Fruit fly (Drosophila melanogaster) whole organism, adult: ENCODE data around the gene Obp22a.

ENCODE experiments used
- CG11617 ChIP-seq: fragments of 200-800 bp; sonication (Bioruptor generic); optimal IDR thresholded peaks from 2 replicates; lab custom pipeline; 2017; ENCODE audit warnings: mild to moderate bottlenecking, missing biosample characterization, missing genetic modification reagents, missing genetic modification characterization
- CG12768 ChIP-seq: fragments of 200-800 bp; sonication (Bioruptor generic); optimal IDR thresholded peaks from 2 replicates; lab custom pipeline; 2017; ENCODE audit warnings: missing biosample characterization, missing genetic modification characterization, mild to moderate bottlenecking, moderate library complexity, missing genetic modification reagents
- CG14711 ChIP-seq: fragments of 200-800 bp; sonication (Bioruptor generic); optimal IDR thresholded peaks from 2 replicates; lab custom pipeline; 2018; ENCODE audit warnings: missing biosample characterization, mild to moderate bottlenecking, missing genetic modification characterization, moderate library complexity
- CG1620 ChIP-seq: fragments of 200-800 bp; sonication (Bioruptor generic); optimal IDR thresholded peaks from 2 replicates; lab custom pipeline; 2016; ENCODE audit warnings: missing biosample characterization, missing genetic modification characterization
- CG33017 ChIP-seq: fragments of 200-800 bp; sonication (Bioruptor generic); optimal IDR thresholded peaks from 2 replicates; lab custom pipeline; 2018; ENCODE audit warnings: missing biosample characterization, mild to moderate bottlenecking, missing genetic modification characterization, moderate library complexity
- CG5204 ChIP-seq: fragments of 200-800 bp; sonication (Bioruptor generic); optimal IDR thresholded peaks from 2 replicates; lab custom pipeline; 2016; ENCODE audit warnings: missing biosample characterization, missing genetic modification characterization
- CG7045 ChIP-seq: fragments of 200-800 bp; sonication (Bioruptor generic); optimal IDR thresholded peaks from 2 replicates; lab custom pipeline; 2017; ENCODE audit warnings: missing biosample characterization, mild to moderate bottlenecking, missing genetic modification characterization
- CG7101 ChIP-seq: fragments of 200-800 bp; sonication (Bioruptor generic); optimal IDR thresholded peaks from 2 replicates; lab custom pipeline; 2018; ENCODE audit warnings: missing biosample characterization, mild to moderate bottlenecking, missing genetic modification characterization, moderate library complexity
- Clk ChIP-seq: fragments of 200-800 bp; sonication (Bioruptor generic); optimal IDR thresholded peaks from 2 replicates; lab custom pipeline; 2017; ENCODE audit warnings: missing biosample characterization, missing genetic modification characterization
- Crg-1 ChIP-seq: fragments of 200-800 bp; sonication (Bioruptor generic); optimal IDR thresholded peaks from 2 replicates; lab custom pipeline; 2016; ENCODE audit warnings: missing biosample characterization, missing genetic modification characterization
- Hr96 ChIP-seq: fragments of 200-800 bp; sonication (Bioruptor generic); optimal IDR thresholded peaks from 2 replicates; lab custom pipeline; 2016; ENCODE audit warnings: missing biosample characterization, missing genetic modification characterization
- Mnt ChIP-seq: fragments of 200-800 bp; sonication (Bioruptor generic); optimal IDR thresholded peaks from 2 replicates; lab custom pipeline; 2016; ENCODE audit warnings: missing biosample characterization, mild to moderate bottlenecking, missing genetic modification characterization
- bab1 ChIP-seq: fragments of 200-800 bp; sonication (Bioruptor generic); optimal IDR thresholded peaks from 3 replicates; lab custom pipeline; 2019; ENCODE audit warnings: missing biosample characterization, mild to moderate bottlenecking, missing genetic modification characterization, moderate library complexity
- cic ChIP-seq: fragments of 200-800 bp; sonication (Bioruptor generic); optimal IDR thresholded peaks from 2 replicates; lab custom pipeline; 2017; ENCODE audit warnings: missing biosample characterization, mild to moderate bottlenecking, missing genetic modification characterization, moderate library complexity
- cnc ChIP-seq, 2 experiments: fragments of >200 bp; optimal IDR thresholded peaks; 2 replicates each; lab custom pipeline; 2017
- kay ChIP-seq: fragments of 200-800 bp; sonication (Bioruptor generic); peaks from one replicate; lab custom pipeline; 2016; ENCODE audit warnings: missing biosample characterization, missing genetic modification characterization, borderline replicate concordance
- ovo ChIP-seq: fragments of 200-800 bp; sonication (Bioruptor generic); optimal IDR thresholded peaks from 2 replicates; lab custom pipeline; 2016; ENCODE audit warnings: missing biosample characterization, missing genetic modification characterization
- pad ChIP-seq: fragments of 200-800 bp; sonication (Bioruptor generic); optimal IDR thresholded peaks from 3 replicates; lab custom pipeline; 2017; ENCODE audit warnings: missing biosample characterization, missing genetic modification characterization, mild to moderate bottlenecking, moderate library complexity, missing genetic modification reagents
- tj ChIP-seq: fragments of 200-800 bp; sonication (Bioruptor generic); optimal IDR thresholded peaks from 3 replicates; lab custom pipeline; 2017; ENCODE audit warnings: missing biosample characterization, mild to moderate bottlenecking, missing genetic modification characterization, moderate library complexity
- toe ChIP-seq: fragments of 200-800 bp; sonication (Bioruptor generic); optimal IDR thresholded peaks from 2 replicates; lab custom pipeline; 2016; ENCODE audit warnings: missing biosample characterization, missing genetic modification characterization

The Obp22a gene

DNA sequence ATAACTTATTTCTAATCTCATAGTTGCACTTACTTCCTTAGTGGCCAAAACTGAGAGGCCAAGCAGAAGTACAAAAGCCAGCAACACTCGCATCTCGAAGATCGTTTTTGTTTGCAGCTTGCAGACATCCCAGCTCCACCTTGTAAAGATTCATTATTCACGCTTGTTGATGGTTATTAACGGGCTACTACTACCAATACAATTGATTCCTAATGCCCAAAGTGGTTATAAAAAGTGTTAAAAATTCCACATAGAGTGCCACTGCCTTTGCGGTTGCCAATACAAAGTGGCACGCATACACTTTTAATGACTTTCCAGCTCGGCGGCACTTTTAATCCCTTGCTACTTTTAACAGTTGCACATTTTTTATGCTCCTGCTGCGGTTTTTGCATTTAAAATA is at the start of gene Obp22a:
Obp22a (minus strand) TSS at position 101 of the 400 bp plus-strand sequence.
- TF ChIP-seq CG7045 (no peak), CG7101 (tag; lab: Kevin White, UChicago) (no peak), CG33017 (no peak), CG11617 (GFP tag; lab: Kevin White, UChicago) (no peak), cic (GFP tag; lab: Kevin White, UChicago) (no peak), kay (GFP tag; lab: Kevin White, UChicago) (no peak), Mnt (no peak), cnc (optimal IDR thresholded peaks at IDR 0.05; lab: Kevin White, UChicago) (no peak), toe (no peak), bab1 (GFP tag; lab: Kevin White, UChicago) (no peak), CG5204 (GFP tag; lab: Kevin White, UChicago) (no peak), CG14711 (tag; lab: Kevin White, UChicago) (no peak)

DNA sequence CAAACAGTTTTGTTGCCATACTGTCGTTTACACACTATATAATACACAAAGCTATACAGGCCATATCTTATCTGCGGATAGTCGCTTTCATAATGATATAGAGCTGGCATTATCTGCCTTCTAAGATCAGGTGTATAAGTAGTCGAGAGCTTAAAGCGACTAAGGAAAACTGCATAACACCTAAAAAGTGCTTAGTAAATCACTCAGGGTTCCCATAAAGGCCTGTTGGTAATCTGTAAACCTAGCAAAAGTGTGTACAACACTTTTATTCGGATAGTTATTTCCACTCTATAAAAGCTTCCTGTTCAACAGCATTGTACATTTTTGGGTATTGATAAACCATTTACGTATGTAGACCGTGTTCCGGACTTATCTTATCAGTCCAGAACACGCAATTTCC is 47.5 kb upstream of the Obp22a start:
- peak; percentile 18 for TF ChIP-seq pad (GFP tag; lab: Kevin White, UChicago)
- TF ChIP-seq CG33017: peak; percentile 35
- no peak for TF ChIP-seq cnc (optimal IDR thresholded peaks at IDR 0.05; lab: Kevin White, UChicago)
- peak; percentile 20 for TF ChIP-seq CG7101 (tag; lab: Kevin White, UChicago)
- no peak for TF ChIP-seq bab1 (GFP tag; lab: Kevin White, UChicago)
- TF ChIP-seq tj (GFP tag; lab: Kevin White, UChicago): no peak
- TF ChIP-seq CG1620: no peak
- no peak for TF ChIP-seq CG11617 (GFP tag; lab: Kevin White, UChicago)
- no peak for TF ChIP-seq CG7045
- TF ChIP-seq CG5204 (GFP tag; lab: Kevin White, UChicago): no peak
- TF ChIP-seq CG12768 (GFP tag; lab: Kevin White, UChicago): peak; percentile 40
- TF ChIP-seq ovo (GFP tag; lab: Kevin White, UChicago): no peak
- TF ChIP-seq Crg-1 (GFP tag; lab: Kevin White, UChicago): no peak
- TF ChIP-seq Mnt: peak; percentile 17
- TF ChIP-seq Clk (GFP tag; lab: Kevin White, UChicago): no peak
- peak; percentile 11 for TF ChIP-seq cic (GFP tag; lab: Kevin White, UChicago)
- TF ChIP-seq Hr96 (GFP tag; lab: Kevin White, UChicago): no peak
- TF ChIP-seq toe: no peak
- peak; percentile 45 for TF ChIP-seq kay (GFP tag; lab: Kevin White, UChicago)
- no peak for TF ChIP-seq CG14711 (tag; lab: Kevin White, UChicago)

DNA sequence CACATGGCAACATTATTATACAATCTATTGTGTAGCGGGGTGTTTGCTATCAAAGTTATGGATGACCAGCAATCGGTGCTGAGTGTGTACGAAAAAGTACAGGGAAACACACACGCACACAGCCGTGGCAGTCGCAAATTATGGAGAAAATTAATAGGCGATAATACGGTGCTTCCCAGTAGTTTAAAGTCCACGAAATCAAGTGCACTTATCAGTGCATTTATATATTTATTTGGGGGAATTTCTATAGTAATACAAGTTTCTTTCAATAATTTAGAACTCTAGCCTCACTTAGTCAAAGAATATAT is 47.0 kb upstream of the Obp22a start:
- no peak for TF ChIP-seq CG7045
- TF ChIP-seq Crg-1 (GFP tag; lab: Kevin White, UChicago): no peak
- TF ChIP-seq CG12768 (GFP tag; lab: Kevin White, UChicago): no peak
- TF ChIP-seq cnc (optimal IDR thresholded peaks at IDR 0.05; lab: Kevin White, UChicago): no peak
- no peak for TF ChIP-seq tj (GFP tag; lab: Kevin White, UChicago)
- peak; percentile 15 for TF ChIP-seq bab1 (GFP tag; lab: Kevin White, UChicago)
- no peak for TF ChIP-seq cic (GFP tag; lab: Kevin White, UChicago)
- TF ChIP-seq pad (GFP tag; lab: Kevin White, UChicago): no peak
- TF ChIP-seq kay (GFP tag; lab: Kevin White, UChicago): peak; percentile 62
- TF ChIP-seq CG14711 (tag; lab: Kevin White, UChicago): no peak
- no peak for TF ChIP-seq Clk (GFP tag; lab: Kevin White, UChicago)
- no peak for TF ChIP-seq CG11617 (GFP tag; lab: Kevin White, UChicago)
- no peak for TF ChIP-seq CG33017

DNA sequence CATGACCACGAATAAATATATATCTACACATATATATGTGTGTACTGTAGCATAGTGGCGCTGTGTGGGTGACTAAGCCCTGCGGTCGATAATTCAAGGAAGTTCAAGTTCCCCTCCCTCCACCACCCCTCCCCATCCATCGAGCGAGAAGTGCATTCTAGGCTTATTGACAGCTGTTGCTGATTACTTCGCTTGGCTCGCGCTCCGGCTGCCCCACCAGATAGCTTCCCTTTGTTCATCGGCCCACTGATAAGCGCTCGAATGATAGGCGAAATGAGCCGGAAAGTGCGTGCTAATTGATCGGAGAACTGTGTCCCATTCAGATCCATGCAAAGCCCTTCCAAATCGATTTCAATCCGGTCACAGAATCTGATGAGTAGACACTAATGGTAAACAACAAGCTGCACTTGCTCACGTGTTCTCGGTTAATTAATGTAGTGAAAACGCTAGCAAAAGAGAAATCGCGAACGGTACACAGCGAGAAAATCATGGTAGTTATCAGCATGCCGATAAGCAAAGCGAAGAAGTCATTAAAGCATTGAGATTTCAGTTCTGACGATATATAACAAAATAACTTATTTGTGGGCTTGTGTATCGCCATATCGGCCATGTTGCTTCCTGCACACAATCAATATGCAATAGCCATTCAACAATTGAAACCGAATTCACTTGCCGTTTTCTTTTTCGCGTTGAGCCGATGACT is 46.4 kb upstream of the Obp22a start:
- TF ChIP-seq Mnt: no peak
- peak in 1 of 2 experiments; percentile 21 for TF ChIP-seq cnc (optimal IDR thresholded peaks at IDR 0.05; lab: Kevin White, UChicago)
- peak; percentile 20 for TF ChIP-seq pad (GFP tag; lab: Kevin White, UChicago)
- TF ChIP-seq tj (GFP tag; lab: Kevin White, UChicago): peak; percentile 90
- peak; percentile 49 for TF ChIP-seq cic (GFP tag; lab: Kevin White, UChicago)
- peak; percentile 20 for TF ChIP-seq CG12768 (GFP tag; lab: Kevin White, UChicago)
- no peak for TF ChIP-seq CG7101 (tag; lab: Kevin White, UChicago)
- TF ChIP-seq Clk (GFP tag; lab: Kevin White, UChicago): no peak
- TF ChIP-seq CG14711 (tag; lab: Kevin White, UChicago): peak; percentile 57
- peak; percentile 47 for TF ChIP-seq bab1 (GFP tag; lab: Kevin White, UChicago)
- peak; percentile 2 for TF ChIP-seq CG11617 (GFP tag; lab: Kevin White, UChicago)
- no peak for TF ChIP-seq Crg-1 (GFP tag; lab: Kevin White, UChicago)
- TF ChIP-seq kay (GFP tag; lab: Kevin White, UChicago): no peak
- no peak for TF ChIP-seq Hr96 (GFP tag; lab: Kevin White, UChicago)
- TF ChIP-seq CG33017: no peak

DNA sequence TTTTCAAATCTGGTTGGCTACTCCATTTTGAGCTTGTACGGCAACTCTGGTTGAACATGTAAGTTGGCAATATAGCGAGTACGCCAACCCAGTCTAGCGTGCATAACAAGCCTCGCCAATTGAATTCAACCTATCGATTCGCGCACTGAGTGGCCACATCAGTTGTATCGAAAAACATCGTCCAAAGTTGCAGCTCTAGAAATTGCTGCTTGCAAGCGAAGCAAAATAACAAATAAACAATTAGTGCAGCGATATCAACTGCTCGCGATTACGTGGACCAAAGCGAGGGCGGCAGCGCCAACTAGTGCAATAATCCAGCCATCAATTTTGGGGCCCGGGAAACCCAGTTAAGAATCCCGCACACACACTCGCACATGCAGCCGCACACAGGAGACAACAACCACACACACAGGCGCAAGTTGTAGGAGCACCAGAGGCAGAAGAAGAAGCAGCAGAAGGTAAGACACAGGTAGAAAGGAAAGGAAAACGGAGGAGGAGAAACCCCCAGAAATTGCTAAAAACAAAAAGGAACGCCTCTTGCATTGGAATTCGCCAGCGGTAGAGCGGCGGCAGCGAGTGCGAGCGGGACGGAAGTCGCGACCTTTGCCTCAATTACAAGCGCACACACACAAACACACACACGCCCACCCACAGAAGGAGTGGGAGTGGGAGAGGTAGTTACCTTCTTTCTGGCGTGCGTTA is 45.7 kb upstream of the Obp22a start:
- TF ChIP-seq tj (GFP tag; lab: Kevin White, UChicago) (peak; percentile 94), Crg-1 (GFP tag; lab: Kevin White, UChicago) (peak; percentile 46), cnc (optimal IDR thresholded peaks at IDR 0.05; lab: Kevin White, UChicago) (no peak), CG12768 (GFP tag; lab: Kevin White, UChicago) (peak; percentile 28), Hr96 (GFP tag; lab: Kevin White, UChicago) (peak; percentile 26), bab1 (GFP tag; lab: Kevin White, UChicago) (peak; percentile 62), CG7045 (no peak), CG7101 (tag; lab: Kevin White, UChicago) (peak; percentile 31), CG5204 (GFP tag; lab: Kevin White, UChicago) (no peak), Mnt (peak; percentile 26), kay (GFP tag; lab: Kevin White, UChicago) (no peak), CG1620 (peak; percentile 32), CG14711 (tag; lab: Kevin White, UChicago) (peak; percentile 64), pad (GFP tag; lab: Kevin White, UChicago) (peak; percentile 16), ovo (GFP tag; lab: Kevin White, UChicago) (no peak)
